Fruit fly (Drosophila melanogaster) whole organism, wandering third instar larva: ENCODE results near the gene CG14864.

Source experiments
- br ChIP-seq: fragments of 200-800 bp; sonication (Bioruptor generic); optimal IDR thresholded peaks from 2 replicates; lab custom pipeline; 2016; ENCODE audit warnings: missing biosample characterization, missing genetic modification characterization
- dl ChIP-seq, 2 experiments: fragments of 175-275, 200-275 bp in 1 of 2; fragments of 200-275 bp in 1 of 2; sonication (Bioruptor generic); optimal IDR thresholded peaks; lab custom pipeline; 2018; ENCODE audit warnings: mild to moderate bottlenecking in 2 of 2, missing biosample characterization in 2 of 2, missing genetic modification characterization in 2 of 2, moderate library complexity in 2 of 2; ENCODE audit not compliant: partially characterized antibody in 2 of 2, insufficient read depth in 1 of 2
- psq ChIP-seq: fragments of 200-800 bp; sonication (Bioruptor generic); optimal IDR thresholded peaks from 3 replicates; lab custom pipeline; 2017; ENCODE audit warnings: missing biosample characterization, mild to moderate bottlenecking, missing genetic modification characterization, moderate library complexity

- TF ChIP-seq psq (GFP tag; lab: Kevin White, UChicago) (peak; percentile 67), dl (GFP tag; optimal IDR thresholded peaks at IDR 0.05; lab: Kevin White, UChicago; ENCODE audit: insufficient read depth in 1 of 2, partially characterized antibody in 2 of 2) (no peak), br (no peak)
Observed at dm6 chr3R:15218824-15219576, 49.3 kb downstream of the CG14864 start, which contains the start of the genes SIDL and CG12241.
